Worm (Caenorhabditis elegans) whole organism, L4 larva: Measurements from ENCODE around the gene osm-9.

Source experiments
- F44E2.7 ChIP-seq: fragments of 200-800 bp; sonication (Bioruptor generic); IDR thresholded peaks from 2 replicates; pipeline ENCODE4 v2.1.2; 2022; ENCODE audit warnings: missing genetic modification characterization, missing compliant biosample characterization
- Y5F2A.4 ChIP-seq: fragments of 200-800 bp; sonication (Bioruptor generic); optimal IDR thresholded peaks from 2 replicates; lab custom pipeline; 2018; ENCODE audit warnings: mild to moderate bottlenecking, missing genetic modification characterization, missing compliant biosample characterization
- ZK337.2 ChIP-seq: fragments of 200-800 bp; sonication (Bioruptor generic); IDR thresholded peaks from 2 replicates; pipeline ENCODE4 v1.3.6; 2022; ENCODE audit warnings: missing genetic modification reagents, missing genetic modification characterization, missing compliant biosample characterization
- aha-1 ChIP-seq: fragments of 150-350 bp; peaks from one replicate; lab custom pipeline; 2014; ENCODE audit warnings: missing biosample characterization, missing genetic modification characterization
- ctbp-1 ChIP-seq: fragments of 200-800 bp; sonication (Bioruptor generic); IDR thresholded peaks from 2 replicates; pipeline ENCODE4 v1.3.6; 2022; ENCODE audit warnings: missing genetic modification reagents, missing genetic modification characterization, missing compliant biosample characterization
- dve-1 ChIP-seq: sonication (generic microtip); optimal IDR thresholded peaks from 2 replicates; lab custom pipeline; 2017; ENCODE audit warnings: antibody characterized with exemption, mild to moderate bottlenecking, missing genetic modification characterization, missing compliant biosample characterization; ENCODE audit not compliant: insufficient read depth
- fkh-10 ChIP-seq: fragments of 150-350 bp; optimal IDR thresholded peaks from 2 replicates; lab custom pipeline; 2014; ENCODE audit warnings: missing biosample characterization, missing genetic modification reagents, missing genetic modification characterization
- hif-1 ChIP-seq, 2 experiments: sonication (generic microtip); optimal IDR thresholded peaks; 2 replicates each; lab custom pipeline; 2016 to 2017; ENCODE audit warnings: missing compliant biosample characterization in 2 of 2, missing genetic modification characterization in 2 of 2, missing genetic modification reagents in 2 of 2, missing genotype in 2 of 2, mild to moderate bottlenecking in 1 of 2
- hlh-11 ChIP-seq: fragments of 200-800 bp; sonication (Bioruptor generic); optimal IDR thresholded peaks from 2 replicates; lab custom pipeline; 2018; ENCODE audit warnings: mild to moderate bottlenecking, missing genetic modification characterization, missing compliant biosample characterization
- hlh-30 ChIP-seq: sonication (generic microtip); optimal IDR thresholded peaks from 2 replicates; lab custom pipeline; 2017; ENCODE audit warnings: antibody characterized with exemption, mild to moderate bottlenecking, missing genetic modification characterization, missing compliant biosample characterization; ENCODE audit not compliant: insufficient read depth
- hmg-1.1 ChIP-seq: fragments of 200-800 bp; sonication (Bioruptor generic); IDR thresholded peaks from 2 replicates; pipeline ENCODE4 v1.3.6; 2022; ENCODE audit warnings: missing genetic modification reagents, missing genetic modification characterization, missing compliant biosample characterization
- lin-13 ChIP-seq: fragments of 150-350 bp; optimal IDR thresholded peaks from 2 replicates; lab custom pipeline; 2014; ENCODE audit warnings: missing biosample characterization, missing genetic modification reagents, missing genetic modification characterization
- lin-29 ChIP-seq: fragments of 200-800 bp; sonication (Bioruptor generic); IDR thresholded peaks from 2 replicates; pipeline ENCODE4 v1.3.6; 2022; ENCODE audit warnings: missing genetic modification reagents, missing genetic modification characterization, missing compliant biosample characterization
- lsy-2 ChIP-seq, 2 experiments: fragments of 150-350 bp in 1 of 2; sonication (generic microtip) in 1 of 2; optimal IDR thresholded peaks; 2 replicates each; lab custom pipeline; 2014 to 2017; ENCODE audit warnings: missing biosample characterization in 2 of 2, missing genetic modification characterization in 2 of 2
- madf-9 ChIP-seq: fragments of 200-800 bp; sonication (Bioruptor generic); conservative IDR thresholded peaks from 2 replicates; pipeline ENCODE4 v1.3.6; 2022; ENCODE audit warnings: missing genetic modification reagents, missing genetic modification characterization, missing compliant biosample characterization
- nhr-10 ChIP-seq: fragments of 150-350 bp; optimal IDR thresholded peaks from 2 replicates; lab custom pipeline; 2014; ENCODE audit warnings: missing biosample characterization, missing genetic modification characterization
- nhr-111 ChIP-seq: fragments of 200-800 bp; sonication (Bioruptor generic); optimal IDR thresholded peaks from 2 replicates; lab custom pipeline; 2018; ENCODE audit warnings: mild to moderate bottlenecking, missing genetic modification characterization, missing compliant biosample characterization
- nhr-237 ChIP-seq: sonication (generic microtip); optimal IDR thresholded peaks from 2 replicates; lab custom pipeline; 2017; ENCODE audit warnings: missing biosample characterization, missing genetic modification characterization
- nhr-25 ChIP-seq: sonication (generic microtip); optimal IDR thresholded peaks from 2 replicates; lab custom pipeline; 2017; ENCODE audit warnings: missing genetic modification characterization, mild to moderate bottlenecking, missing compliant biosample characterization, antibody characterized with exemption, moderate library complexity, borderline replicate concordance; ENCODE audit not compliant: insufficient read depth
- nhr-6 ChIP-seq: fragments of 150-350 bp; optimal IDR thresholded peaks from 2 replicates; lab custom pipeline; 2014; ENCODE audit warnings: missing biosample characterization, missing genetic modification characterization
- nhr-77 ChIP-seq: fragments of 150-350 bp; optimal IDR thresholded peaks from 2 replicates; lab custom pipeline; 2014; ENCODE audit warnings: missing biosample characterization, missing genetic modification characterization
- pqm-1 ChIP-seq: sonication (generic microtip); optimal IDR thresholded peaks from 2 replicates; lab custom pipeline; 2017; ENCODE audit warnings: missing biosample characterization, missing genetic modification characterization
- rbr-2 ChIP-seq: sonication (generic microtip); optimal IDR thresholded peaks from 2 replicates; lab custom pipeline; 2016; ENCODE audit warnings: missing genotype, missing genetic modification characterization, missing compliant biosample characterization
- sdz-12 ChIP-seq: fragments of 200-800 bp; sonication (Bioruptor generic); optimal IDR thresholded peaks from 2 replicates; lab custom pipeline; 2018; ENCODE audit warnings: mild to moderate bottlenecking, missing genetic modification characterization, missing compliant biosample characterization
- set-16 ChIP-seq: fragments of 200-800 bp; sonication (Bioruptor generic); IDR thresholded peaks from 2 replicates; pipeline ENCODE4 v1.3.6; 2022; ENCODE audit warnings: missing genetic modification reagents, missing genetic modification characterization, missing compliant biosample characterization
- snpc-4 ChIP-seq: fragments of 150-350 bp; optimal IDR thresholded peaks from 2 replicates; lab custom pipeline; 2014; ENCODE audit warnings: missing biosample characterization, missing genetic modification characterization
- spr-1 ChIP-seq: sonication (generic microtip); optimal IDR thresholded peaks from 2 replicates; lab custom pipeline; 2016; ENCODE audit warnings: mild to moderate bottlenecking, missing genetic modification characterization, missing compliant biosample characterization
- tag-97 ChIP-seq: fragments of 200-800 bp; sonication (Bioruptor generic); IDR thresholded peaks from 2 replicates; pipeline ENCODE4 v1.3.6; 2022; ENCODE audit warnings: missing genetic modification characterization, missing compliant biosample characterization
- unc-62 ChIP-seq, 3 experiments: fragments of 150-350 bp in 1 of 3; sonication (generic microtip); optimal IDR thresholded peaks in 2 of 3; peaks in 1 of 3; 1 replicate in 1 of 3; 2 replicates in 2 of 3; lab custom pipeline; 2014 to 2017; ENCODE audit warnings: missing biosample characterization in 3 of 3, missing genetic modification characterization in 3 of 3, missing genetic modification reagents in 3 of 3, missing genotype in 1 of 3
- zag-1 ChIP-seq: fragments of 150-350 bp; optimal IDR thresholded peaks from 2 replicates; lab custom pipeline; 2014; ENCODE audit warnings: missing biosample characterization, missing genetic modification characterization
- zfp-3 ChIP-seq: fragments of 200-800 bp; sonication (Bioruptor generic); conservative IDR thresholded peaks from 2 replicates; pipeline ENCODE4 v1.3.6; 2022; ENCODE audit warnings: missing genetic modification reagents, missing genetic modification characterization, missing compliant biosample characterization
- zip-11 ChIP-seq: fragments of 200-800 bp; sonication (Bioruptor generic); IDR thresholded peaks from 2 replicates; pipeline ENCODE4 v1.3.6; 2022; ENCODE audit warnings: missing genetic modification characterization, missing compliant biosample characterization
- ztf-7 ChIP-seq: fragments of 150-350 bp; optimal IDR thresholded peaks from 2 replicates; lab custom pipeline; 2014; ENCODE audit warnings: missing biosample characterization, missing genetic modification characterization

osm-9 gene

ce11 chrIV:3524584-3525020 lies 32.6 kb downstream of the osm-9 start (continued):
- peak; percentile 61 for TF ChIP-seq spr-1 (tag; lab: Kevin White, UChicago)
- TF ChIP-seq zip-11 (GFP tag; lab: Robert Waterston, UW), result no peak
- peak; percentile 73 for TF ChIP-seq sdz-12 (GFP tag; lab: Kevin White, UChicago)
- no peak for TF ChIP-seq pqm-1
- no peak for TF ChIP-seq nhr-25 (tag; lab: Kevin White, UChicago)
- peak; percentile 42 for TF ChIP-seq nhr-6 (tag; lab: Kevin White, UChicago)
- peak; percentile 67; the same call in 1 of the 2 replicates for TF ChIP-seq ZK337.2 (GFP tag; lab: Robert Waterston, UW)
- TF ChIP-seq tag-97, result no peak
- peak in 1 of 2 experiments; percentile 16 for TF ChIP-seq hif-1 (tag; optimal IDR thresholded peaks at IDR 0.05; lab: Kevin White, UChicago)
- TF ChIP-seq rbr-2 (tag; lab: Kevin White, UChicago), result peak; percentile 50
- TF ChIP-seq ctbp-1, result peak; percentile 81
- TF ChIP-seq nhr-77 (tag; lab: Kevin White, UChicago), result no peak
- TF ChIP-seq ztf-7 (tag; lab: Kevin White, UChicago), result no peak
- TF ChIP-seq hlh-11 (tag; lab: Kevin White, UChicago), result peak; percentile 27
- TF ChIP-seq nhr-10 (tag; lab: Kevin White, UChicago), result no peak
- TF ChIP-seq lsy-2 (tag; optimal IDR thresholded peaks at IDR 0.05; lab: Kevin White, UChicago), result peak in 1 of 2 experiments; percentile 49
- no peak for TF ChIP-seq lin-29 (GFP tag; lab: Robert Waterston, UW)
- no peak for TF ChIP-seq zag-1
- TF ChIP-seq snpc-4 (tag; lab: Kevin White, UChicago), result no peak
- TF ChIP-seq nhr-111 (GFP tag; lab: Kevin White, UChicago), result peak; percentile 75

- TF ChIP-seq set-16 (GFP tag; lab: Robert Waterston, UW), result peak; percentile 88
- no peak for TF ChIP-seq Y5F2A.4 (GFP tag; lab: Kevin White, UChicago)
- TF ChIP-seq, all 104 proteins: peak for 1
These were observed 33.8 kb downstream of the osm-9 start for ce11 chrIV:3523419-3523818.

DNA sequence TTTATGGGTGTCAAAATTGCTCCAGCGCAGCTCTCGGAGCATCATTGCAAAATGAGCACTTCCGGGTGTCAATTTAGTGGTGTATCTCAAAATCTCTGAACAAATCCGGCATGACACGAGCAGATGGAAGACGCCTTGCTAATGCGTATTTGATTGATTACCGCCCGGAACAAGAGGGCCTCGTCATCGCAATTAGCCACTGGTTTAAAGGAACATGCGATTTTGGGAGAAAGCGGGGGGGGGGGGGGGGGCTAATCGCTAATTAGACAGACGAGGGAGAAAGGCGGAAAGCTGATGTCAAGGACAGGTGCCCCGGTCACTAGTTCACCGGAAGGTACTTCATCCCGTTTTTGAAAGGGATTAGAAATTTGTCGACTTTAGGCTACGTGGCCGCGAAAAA lies 35.5 kb downstream of the osm-9 start:
- TF ChIP-seq zfp-3 (GFP tag; lab: Robert Waterston, UW) (no peak), hlh-30 (no peak), Y5F2A.4 (GFP tag; lab: Kevin White, UChicago) (no peak), set-16 (GFP tag; lab: Robert Waterston, UW) (peak; percentile 12; the same call in 1 of the 2 replicates), spr-1 (tag; lab: Kevin White, UChicago) (no peak), dve-1 (tag; lab: Kevin White, UChicago) (no peak), F44E2.7 (GFP tag; lab: Robert Waterston, UW) (no peak), nhr-237 (tag; lab: Kevin White, UChicago) (no peak)

- no peak for TF ChIP-seq lin-13 (GFP tag; lab: Kevin White, UChicago)
- peak; percentile 29 for TF ChIP-seq aha-1 (tag; lab: Kevin White, UChicago)
- 0 out of 2 replicates have a peak, but pooled peaks have one; percentile 8 for TF ChIP-seq hmg-1.1 (GFP tag; lab: Robert Waterston, UW)
- peak; percentile 67 for TF ChIP-seq fkh-10 (GFP tag; lab: Kevin White, UChicago)
- peak; percentile 16; the same call in 1 of the 2 replicates for TF ChIP-seq set-16 (GFP tag; lab: Robert Waterston, UW)
- TF ChIP-seq unc-62 (GFP tag; optimal IDR thresholded peaks at IDR 0.05 in 1 of 2; lab: Kevin White, UChicago), result peak in 1 of 2 experiments; percentile 53
- TF ChIP-seq unc-62 (tag; optimal IDR thresholded peaks at IDR 0.05; lab: Kevin White, UChicago), result no peak
- TF ChIP-seq madf-9 (GFP tag; lab: Robert Waterston, UW), result no peak
- peak; percentile 22 for TF ChIP-seq rbr-2 (tag; lab: Kevin White, UChicago)
- peak in 1 of 2 experiments; percentile 8 for TF ChIP-seq lsy-2 (tag; optimal IDR thresholded peaks at IDR 0.05; lab: Kevin White, UChicago)
- peak; percentile 40; the same call in 1 of the 2 replicates for TF ChIP-seq ctbp-1
These were observed 36.3 kb downstream of the osm-9 start for ce11 chrIV:3520957-3521356.
